Worm (Caenorhabditis elegans): ENCODE results near the gene duo-1.

ce11 chrV:11562643-11563042 is 8.2 kb downstream of the duo-1 start, which contains the start of gene srx-86:
- TF ChIP-seq lin-15B (tag; optimal IDR thresholded peaks at IDR 0.05) (no peak), ceh-82 (tag; optimal IDR thresholded peaks at IDR 0.05) (no peak), snpc-4 (tag; optimal IDR thresholded peaks at IDR 0.05) (no peak), lsy-2 (tag; optimal IDR thresholded peaks at IDR 0.05) (no peak), nhr-11 (tag; optimal IDR thresholded peaks at IDR 0.05) (no peak), nhr-71 (tag; optimal IDR thresholded peaks at IDR 0.05) (no peak), lin-39 (tag; optimal IDR thresholded peaks at IDR 0.05) (no peak), nhr-12 (tag; optimal IDR thresholded peaks at IDR 0.05) (no peak), ztf-4 (tag; optimal IDR thresholded peaks at IDR 0.05) (no peak), zag-1 (tag; optimal IDR thresholded peaks at IDR 0.05) (no peak), lir-3 (tag; optimal IDR thresholded peaks at IDR 0.05; ENCODE audit: poor library complexity) (no peak), tbx-2 (tag; optimal IDR thresholded peaks at IDR 0.05) (no peak), elt-3 (tag; optimal IDR thresholded peaks at IDR 0.05) (no peak), nhr-237 (tag; optimal IDR thresholded peaks at IDR 0.05) (no peak)

Data from whole organism, L1 larva.